In genomic region chr2L:8083427-8084295, dm6 we compare ENCODE assay signal across 6 fruit fly cellular contexts.
TF ChIP-seq lines count a peak whose summit lies in the region.

No protein-coding gene starts in this region.

- TF ChIP-seq CTCF in whole organism, embryonic (GFP tag; optimal IDR thresholded peaks at IDR 0.05; lab: Kevin White, UChicago): no peak

TF ChIP-seq in whole organism, 6 proteins besides CTCF, POLR2A, EP300 and RAD21:
- TF ChIP-seq Dll (optimal IDR thresholded peaks at IDR 0.05; lab: Kevin White, UChicago): no peak
- peak; percentile 63 for TF ChIP-seq CG8478 (optimal IDR thresholded peaks at IDR 0.05; lab: Kevin White, UChicago)
- TF ChIP-seq usp (GFP tag; optimal IDR thresholded peaks at IDR 0.05; lab: Kevin White, UChicago): no peak
- peak in 1 of 2 experiments; percentile 68 for TF ChIP-seq EcR (GFP tag; optimal IDR thresholded peaks at IDR 0.05; lab: Kevin White, UChicago)

TF ChIP-seq in whole organism, adult, 20 proteins besides CTCF, POLR2A, EP300 and RAD21:
- TF ChIP-seq Mnt (GFP tag; optimal IDR thresholded peaks at IDR 0.05; lab: Kevin White, UChicago) (peak; percentile 58), CG7101 (tag; optimal IDR thresholded peaks at IDR 0.05; lab: Kevin White, UChicago) (peak; percentile 20), CG7045 (GFP tag; optimal IDR thresholded peaks at IDR 0.05; lab: Kevin White, UChicago) (no peak), CG11617 (GFP tag; optimal IDR thresholded peaks at IDR 0.05; lab: Kevin White, UChicago) (no peak), cic (GFP tag; optimal IDR thresholded peaks at IDR 0.05; lab: Kevin White, UChicago) (peak; percentile 68), CG14711 (tag; optimal IDR thresholded peaks at IDR 0.05; lab: Kevin White, UChicago) (peak; percentile 98), bab1 (GFP tag; optimal IDR thresholded peaks at IDR 0.05; lab: Kevin White, UChicago) (peak; percentile 62), tj (GFP tag; optimal IDR thresholded peaks at IDR 0.05; lab: Kevin White, UChicago) (no peak), CG33017 (tag; optimal IDR thresholded peaks at IDR 0.05; lab: Kevin White, UChicago) (peak; percentile 25), Hr96 (GFP tag; optimal IDR thresholded peaks at IDR 0.05; lab: Kevin White, UChicago) (no peak), pad (GFP tag; optimal IDR thresholded peaks at IDR 0.05; lab: Kevin White, UChicago) (no peak), Crg-1 (GFP tag; optimal IDR thresholded peaks at IDR 0.05; lab: Kevin White, UChicago) (no peak), kay (GFP tag; lab: Kevin White, UChicago; ENCODE audit: borderline replicate concordance) (peak; percentile 33), CG5204 (GFP tag; optimal IDR thresholded peaks at IDR 0.05; lab: Kevin White, UChicago) (no peak), toe (GFP tag; optimal IDR thresholded peaks at IDR 0.05; lab: Kevin White, UChicago) (no peak), cnc (optimal IDR thresholded peaks at IDR 0.05; lab: Kevin White, UChicago) (no peak)

TF ChIP-seq in whole organism, embryonic, 481 proteins besides CTCF, POLR2A, EP300 and RAD21 (continues in another document):
- TF ChIP-seq Hmr (GFP tag; optimal IDR thresholded peaks at IDR 0.05; lab: Kevin White, UChicago) (no peak), lov (optimal IDR thresholded peaks at IDR 0.05; lab: Kevin White, UChicago) (no peak), lov (GFP tag; IDR thresholded peaks at IDR 0.05; lab: Robert Waterston, UW) (peak; percentile 42; the same call in 1 of the 3 replicates), Usf (GFP tag; optimal IDR thresholded peaks at IDR 0.05; lab: Kevin White, UChicago) (no peak), CG2875 (GFP tag; optimal IDR thresholded peaks at IDR 0.05; lab: Kevin White, UChicago) (no peak), CG14965 (GFP tag; optimal IDR thresholded peaks at IDR 0.05; lab: Kevin White, UChicago; ENCODE audit: borderline replicate concordance) (no peak), Mrtf (GFP tag; IDR thresholded peaks at IDR 0.05; lab: Robert Waterston, UW) (no peak), chm (GFP tag; IDR thresholded peaks at IDR 0.05; lab: Robert Waterston, UW) (peak; percentile 24; the same call in 1 of the 2 replicates), so (GFP tag; IDR thresholded peaks at IDR 0.05; lab: Robert Waterston, UW) (peak; percentile 43; the same call in 1 of the 3 replicates), MTF-1 (GFP tag; optimal IDR thresholded peaks at IDR 0.05; lab: Kevin White, UChicago; ENCODE audit: borderline replicate concordance) (peak; percentile 9), CG42726 (GFP tag; IDR thresholded peaks at IDR 0.05; lab: Robert Waterston, UW; ENCODE audit: partially characterized antibody) (no peak), cg (GFP tag; optimal IDR thresholded peaks at IDR 0.05; lab: Kevin White, UChicago) (peak; percentile 100), disco-r (GFP tag; optimal IDR thresholded peaks at IDR 0.05; lab: Kevin White, UChicago) (no peak), Poxn (GFP tag; IDR thresholded peaks at IDR 0.05; lab: Robert Waterston, UW) (no peak), slbo (GFP tag; IDR thresholded peaks at IDR 0.05; lab: Robert Waterston, UW) (0 out of 2 replicates have a peak, but pooled peaks have one; percentile 31), CG11560 (tag; IDR thresholded peaks at IDR 0.05; lab: Robert Waterston, UW) (no peak), MBD-R2 (GFP tag; IDR thresholded peaks at IDR 0.05; lab: Robert Waterston, UW) (peak; percentile 17; the same call in 1 of the 2 replicates)

TF ChIP-seq in whole organism, prepupa, 60 proteins besides CTCF, POLR2A, EP300 and RAD21 (continues in another document):
- TF ChIP-seq CG6854 (GFP tag; optimal IDR thresholded peaks at IDR 0.05; lab: Kevin White, UChicago) (peak; percentile 28), eg (GFP tag; IDR thresholded peaks at IDR 0.05; lab: Robert Waterston, UW) (peak; percentile 50; the same call in 2 of the 3 replicates), Ets21C (GFP tag; optimal IDR thresholded peaks at IDR 0.05; lab: Kevin White, UChicago) (no peak), Sox102F (GFP tag; optimal IDR thresholded peaks at IDR 0.05; lab: Kevin White, UChicago) (no peak), vri (GFP tag; optimal IDR thresholded peaks at IDR 0.05; lab: Kevin White, UChicago) (peak; percentile 93), CG8632 (GFP tag; optimal IDR thresholded peaks at IDR 0.05; lab: Kevin White, UChicago) (no peak), OdsH (GFP tag; optimal IDR thresholded peaks at IDR 0.05; lab: Kevin White, UChicago) (no peak), CG7368 (GFP tag; optimal IDR thresholded peaks at IDR 0.05; lab: Kevin White, UChicago) (no peak), CG9139 (GFP tag; optimal IDR thresholded peaks at IDR 0.05; lab: Kevin White, UChicago) (peak; percentile 7), CG8119 (GFP tag; IDR thresholded peaks at IDR 0.05; lab: Robert Waterston, UW) (peak; percentile 54; the same call in 1 of the 3 replicates), acj6 (GFP tag; optimal IDR thresholded peaks at IDR 0.05; lab: Kevin White, UChicago) (no peak), CG6808 (GFP tag; optimal IDR thresholded peaks at IDR 0.05; lab: Kevin White, UChicago) (peak; percentile 3), CG8319 (GFP tag; optimal IDR thresholded peaks at IDR 0.05; lab: Kevin White, UChicago) (no peak), Sox15 (GFP tag; optimal IDR thresholded peaks at IDR 0.05; lab: Kevin White, UChicago) (no peak), CG10669 (GFP tag; optimal IDR thresholded peaks at IDR 0.05; lab: Kevin White, UChicago) (no peak), net (GFP tag; optimal IDR thresholded peaks at IDR 0.05; lab: Kevin White, UChicago) (peak; percentile 30), fd59A (GFP tag; optimal IDR thresholded peaks at IDR 0.05; lab: Kevin White, UChicago) (no peak), ss (GFP tag; optimal IDR thresholded peaks at IDR 0.05; lab: Kevin White, UChicago) (peak; percentile 50 to 62), Eip75B (GFP tag; optimal IDR thresholded peaks at IDR 0.05; lab: Kevin White, UChicago) (no peak)

TF ChIP-seq in whole organism, pupa, 21 proteins besides CTCF, POLR2A, EP300 and RAD21:
- TF ChIP-seq fd96Ca (GFP tag; IDR thresholded peaks at IDR 0.05; lab: Robert Waterston, UW): no peak; the same call in 2 of the 3 replicates
- no peak for TF ChIP-seq CG17806 (tag; optimal IDR thresholded peaks at IDR 0.05; lab: Kevin White, UChicago)
- TF ChIP-seq Pif1B (GFP tag; optimal IDR thresholded peaks at IDR 0.05; lab: Kevin White, UChicago): no peak
- peak; percentile 18 for TF ChIP-seq CG13204 (GFP tag; optimal IDR thresholded peaks at IDR 0.05; lab: Kevin White, UChicago)
- TF ChIP-seq CG14655 (GFP tag; optimal IDR thresholded peaks at IDR 0.05; lab: Kevin White, UChicago): no peak
- no peak for TF ChIP-seq rn (GFP tag; IDR thresholded peaks at IDR 0.05; lab: Robert Waterston, UW)
- TF ChIP-seq CG32121 (GFP tag; IDR thresholded peaks at IDR 0.05; lab: Robert Waterston, UW): no peak; the same call in 1 of the 2 replicates
- no peak for TF ChIP-seq Pif1A (GFP tag; optimal IDR thresholded peaks at IDR 0.05; lab: Kevin White, UChicago)
- TF ChIP-seq D1 (tag; optimal IDR thresholded peaks at IDR 0.05; lab: Kevin White, UChicago): no peak
- TF ChIP-seq CG10348 (GFP tag; IDR thresholded peaks at IDR 0.05; lab: Robert Waterston, UW): no peak
- no peak for TF ChIP-seq CG8159 (tag; optimal IDR thresholded peaks at IDR 0.05; lab: Kevin White, UChicago)
- TF ChIP-seq CG9948 (tag; optimal IDR thresholded peaks at IDR 0.05; lab: Kevin White, UChicago): no peak
- TF ChIP-seq Ets98B (GFP tag; IDR thresholded peaks at IDR 0.05; lab: Robert Waterston, UW): peak; percentile 57
- peak; percentile 23 for TF ChIP-seq CG34367 (tag; optimal IDR thresholded peaks at IDR 0.05; lab: Kevin White, UChicago)
- peak; percentile 86 for TF ChIP-seq EcR (GFP tag; optimal IDR thresholded peaks at IDR 0.05; lab: Kevin White, UChicago)
- peak; percentile 16; the same call in 1 of the 2 replicates for TF ChIP-seq CG12605 (GFP tag; IDR thresholded peaks at IDR 0.05; lab: Robert Waterston, UW)
- no peak for TF ChIP-seq CG8301 (tag; optimal IDR thresholded peaks at IDR 0.05; lab: Kevin White, UChicago)
- no peak for TF ChIP-seq gl (tag; optimal IDR thresholded peaks at IDR 0.05; lab: Kevin White, UChicago)
- TF ChIP-seq CG4496 (GFP tag; IDR thresholded peaks at IDR 0.05; lab: Robert Waterston, UW): no peak
TF ChIP-seq in whole organism, pupa: peak in this region for 5.

TF ChIP-seq in whole organism, wandering third instar larva, 38 proteins besides CTCF, POLR2A, EP300 and RAD21 (continues in another document):
- TF ChIP-seq Sp1 (GFP tag; optimal IDR thresholded peaks at IDR 0.05; lab: Kevin White, UChicago): peak; percentile 15
- TF ChIP-seq Hnf4 (GFP tag; optimal IDR thresholded peaks at IDR 0.05; lab: Kevin White, UChicago): no peak
- TF ChIP-seq dl (GFP tag; optimal IDR thresholded peaks at IDR 0.05; lab: Kevin White, UChicago; ENCODE audit: insufficient read depth in 1 of 2, partially characterized antibody in 2 of 2): peak in 1 of 2 experiments; percentile 63
- peak; percentile 78 for TF ChIP-seq Dif (GFP tag; optimal IDR thresholded peaks at IDR 0.05; lab: Kevin White, UChicago; ENCODE audit: partially characterized antibody)
- TF ChIP-seq fru (GFP tag; optimal IDR thresholded peaks at IDR 0.05; lab: Kevin White, UChicago): peak; percentile 18
- no peak for TF ChIP-seq usp (GFP tag; optimal IDR thresholded peaks at IDR 0.05; lab: Kevin White, UChicago)
- peak; percentile 4 for TF ChIP-seq Abd-B (GFP tag; optimal IDR thresholded peaks at IDR 0.05; lab: Kevin White, UChicago)
- TF ChIP-seq CG32264 (GFP tag; optimal IDR thresholded peaks at IDR 0.05; lab: Kevin White, UChicago): no peak
- TF ChIP-seq br (GFP tag; optimal IDR thresholded peaks at IDR 0.05; lab: Kevin White, UChicago): peak; percentile 12
- peak; percentile 38 for TF ChIP-seq Hr78 (GFP tag; optimal IDR thresholded peaks at IDR 0.05; lab: Kevin White, UChicago)
- peak; percentile 46 for TF ChIP-seq rgr (GFP tag; optimal IDR thresholded peaks at IDR 0.05; lab: Kevin White, UChicago)
- TF ChIP-seq pan (optimal IDR thresholded peaks at IDR 0.05; lab: Kevin White, UChicago): no peak
- no peak for TF ChIP-seq Dfd (GFP tag; optimal IDR thresholded peaks at IDR 0.05; lab: Kevin White, UChicago)
- TF ChIP-seq Mio (GFP tag; optimal IDR thresholded peaks at IDR 0.05; lab: Kevin White, UChicago): no peak
- no peak for TF ChIP-seq dsf (GFP tag; optimal IDR thresholded peaks at IDR 0.05; lab: Kevin White, UChicago; ENCODE audit: borderline replicate concordance)
- peak; percentile 61 for TF ChIP-seq Hr83 (GFP tag; optimal IDR thresholded peaks at IDR 0.05; lab: Kevin White, UChicago; ENCODE audit: poor library complexity, severe bottlenecking)
- TF ChIP-seq Rel (GFP tag; optimal IDR thresholded peaks at IDR 0.05; lab: Kevin White, UChicago): no peak
- TF ChIP-seq Rel (tag; optimal IDR thresholded peaks at IDR 0.05; lab: Kevin White, UChicago): peak; percentile 55
- TF ChIP-seq N (GFP tag; optimal IDR thresholded peaks at IDR 0.05; lab: Kevin White, UChicago): peak; percentile 96
- TF ChIP-seq dmrt93B (GFP tag; optimal IDR thresholded peaks at IDR 0.05; lab: Kevin White, UChicago): no peak
- TF ChIP-seq sage (GFP tag; optimal IDR thresholded peaks at IDR 0.05; lab: Kevin White, UChicago): no peak
- no peak for TF ChIP-seq foxo (GFP tag; optimal IDR thresholded peaks at IDR 0.05; lab: Kevin White, UChicago)
- TF ChIP-seq sv (GFP tag; optimal IDR thresholded peaks at IDR 0.05; lab: Kevin White, UChicago): no peak
- peak; percentile 6 for TF ChIP-seq h (GFP tag; optimal IDR thresholded peaks at IDR 0.05; lab: Kevin White, UChicago)
